Worm (Caenorhabditis elegans): ENCODE data around the gene srx-86.

Gene srx-86

ce11 chrV:11529541-11529940, 33.2 kb upstream of the srx-86 start:
- TF ChIP-seq egl-27 (tag; optimal IDR thresholded peaks at IDR 0.05) (peak; percentile 45 to 57), nhr-28 (tag; optimal IDR thresholded peaks at IDR 0.05) (no peak), alr-1 (tag; optimal IDR thresholded peaks at IDR 0.05; ENCODE audit: borderline replicate concordance) (no peak), nhr-76 (tag; optimal IDR thresholded peaks at IDR 0.05) (no peak), efl-1 (optimal IDR thresholded peaks at IDR 0.05) (no peak), efl-1 (GFP tag; optimal IDR thresholded peaks at IDR 0.05 in 1 of 2) (peak in 1 of 2 experiments; percentile 58), C34B4.2 (tag; optimal IDR thresholded peaks at IDR 0.05) (no peak), efl-3 (GFP tag; optimal IDR thresholded peaks at IDR 0.05) (no peak), pax-3 (tag; optimal IDR thresholded peaks at IDR 0.05) (no peak), hpl-2 (GFP tag; optimal IDR thresholded peaks at IDR 0.05) (no peak), dsc-1 (tag; optimal IDR thresholded peaks at IDR 0.05) (no peak), snpc-4 (tag; optimal IDR thresholded peaks at IDR 0.05) (no peak), unc-86 (tag; optimal IDR thresholded peaks at IDR 0.05) (no peak), nhr-47 (tag; optimal IDR thresholded peaks at IDR 0.05) (no peak), pag-3 (tag; optimal IDR thresholded peaks at IDR 0.05; ENCODE audit: borderline replicate concordance, insufficient read depth) (no peak), grh-1 (GFP tag; IDR thresholded peaks at IDR 0.05) (no peak), fkh-10 (GFP tag; optimal IDR thresholded peaks at IDR 0.05) (no peak), isw-1 (GFP tag; IDR thresholded peaks at IDR 0.05) (no peak), C04F5.9 (tag; optimal IDR thresholded peaks at IDR 0.05) (no peak), unc-98 (GFP tag; IDR thresholded peaks at IDR 0.05) (no peak), sptf-1 (tag; optimal IDR thresholded peaks at IDR 0.05) (no peak), skn-1 (tag; optimal IDR thresholded peaks at IDR 0.05) (no peak), nhr-84 (tag; optimal IDR thresholded peaks at IDR 0.05) (no peak), lsy-2 (tag; optimal IDR thresholded peaks at IDR 0.05) (peak in 1 of 2 experiments; percentile 21), ces-1 (GFP tag; optimal IDR thresholded peaks at IDR 0.05) (no peak), mdl-1 (tag; optimal IDR thresholded peaks at IDR 0.05) (peak in 1 of 2 experiments; percentile 25), nhr-237 (tag; optimal IDR thresholded peaks at IDR 0.05) (no peak), rnt-1 (tag; optimal IDR thresholded peaks at IDR 0.05) (no peak), blmp-1 (tag; optimal IDR thresholded peaks at IDR 0.05) (no peak), dpl-1 (GFP tag; optimal IDR thresholded peaks at IDR 0.05) (no peak), nhr-77 (tag; optimal IDR thresholded peaks at IDR 0.05) (peak; percentile 65), nhr-11 (tag; optimal IDR thresholded peaks at IDR 0.05) (no peak), ceh-63 (GFP tag; optimal IDR thresholded peaks at IDR 0.05) (no peak), ceh-90 (tag; optimal IDR thresholded peaks at IDR 0.05) (no peak), ztf-4 (tag; optimal IDR thresholded peaks at IDR 0.05) (no peak), nhr-20 (tag; optimal IDR thresholded peaks at IDR 0.05) (peak; percentile 36), F16B12.6 (tag; optimal IDR thresholded peaks at IDR 0.05) (no peak), ama-1 (optimal IDR thresholded peaks at IDR 0.05) (no peak), ets-5 (GFP tag; IDR thresholded peaks at IDR 0.05) (no peak), lin-13 (GFP tag; optimal IDR thresholded peaks at IDR 0.05) (no peak), aha-1 (tag; optimal IDR thresholded peaks at IDR 0.05) (no peak), xbp-1 (tag; optimal IDR thresholded peaks at IDR 0.05) (no peak), mab-9 (GFP tag; IDR thresholded peaks at IDR 0.05) (no peak), ceh-8 (GFP tag; optimal IDR thresholded peaks at IDR 0.05) (no peak), hlh-4 (tag; optimal IDR thresholded peaks at IDR 0.05) (no peak), vab-15 (tag; optimal IDR thresholded peaks at IDR 0.05) (no peak), elt-2 (tag; optimal IDR thresholded peaks at IDR 0.05) (no peak), nhr-71 (tag; optimal IDR thresholded peaks at IDR 0.05) (peak; percentile 36), egl-13 (tag; optimal IDR thresholded peaks at IDR 0.05) (no peak), fos-1 (tag; optimal IDR thresholded peaks at IDR 0.05) (no peak), swsn-7 (tag; optimal IDR thresholded peaks at IDR 0.05) (no peak), sox-4 (tag; optimal IDR thresholded peaks at IDR 0.05) (no peak), lin-14 (GFP tag; optimal IDR thresholded peaks at IDR 0.05) (peak; percentile 48), tbx-2 (tag; optimal IDR thresholded peaks at IDR 0.05) (peak; percentile 58), elt-3 (tag; optimal IDR thresholded peaks at IDR 0.05) (no peak)

Data from whole organism, L1 larva.